Worm (Caenorhabditis elegans) whole organism, young adult: Measurements from ENCODE around the gene C38C5.1.

Source experiments
- T07F8.4 ChIP-seq: sonication (generic microtip); optimal IDR thresholded peaks from 2 replicates; lab custom pipeline; 2016; ENCODE audit warnings: mild to moderate bottlenecking, missing genetic modification characterization, moderate library complexity, missing compliant biosample characterization
- ZK185.1 ChIP-seq: sonication (generic microtip); optimal IDR thresholded peaks from 2 replicates; lab custom pipeline; 2016; ENCODE audit warnings: mild to moderate bottlenecking, missing genetic modification characterization, missing compliant biosample characterization; ENCODE audit not compliant: poor library complexity, severe bottlenecking
- ceh-100 ChIP-seq: fragments of 200-800 bp; sonication (Bioruptor generic); IDR thresholded peaks from 2 replicates; pipeline ENCODE4 v1.3.6; 2022; ENCODE audit warnings: missing genetic modification reagents, missing genetic modification characterization, missing compliant biosample characterization
- dox-1 ChIP-seq: fragments of 200-800 bp; sonication (Bioruptor generic); IDR thresholded peaks from 2 replicates; pipeline ENCODE4 v1.3.6; 2022; ENCODE audit warnings: missing genetic modification reagents, missing genetic modification characterization, missing compliant biosample characterization
- nhr-80 ChIP-seq: sonication (generic microtip); optimal IDR thresholded peaks from 2 replicates; lab custom pipeline; 2016; ENCODE audit warnings: missing genetic modification characterization, missing compliant biosample characterization
- rcor-1 ChIP-seq: fragments of 200-800 bp; sonication (Bioruptor generic); IDR thresholded peaks from 2 replicates; pipeline ENCODE4 v1.3.6; 2022; ENCODE audit warnings: missing genetic modification reagents, missing genetic modification characterization, missing compliant biosample characterization
- snpc-1.3 ChIP-seq: sonication (generic microtip); optimal IDR thresholded peaks from 2 replicates; lab custom pipeline; 2017; ENCODE audit warnings: missing genetic modification characterization, mild to moderate bottlenecking, missing compliant biosample characterization, antibody characterized with exemption, moderate library complexity, missing genotype, missing genetic modification reagents; ENCODE audit not compliant: insufficient read depth
- ztf-3 ChIP-seq: fragments of 200-800 bp; sonication (Bioruptor generic); optimal IDR thresholded peaks from 2 replicates; lab custom pipeline; 2018; ENCODE audit warnings: mild to moderate bottlenecking, missing genetic modification characterization, missing compliant biosample characterization

C38C5.1 gene

DNA sequence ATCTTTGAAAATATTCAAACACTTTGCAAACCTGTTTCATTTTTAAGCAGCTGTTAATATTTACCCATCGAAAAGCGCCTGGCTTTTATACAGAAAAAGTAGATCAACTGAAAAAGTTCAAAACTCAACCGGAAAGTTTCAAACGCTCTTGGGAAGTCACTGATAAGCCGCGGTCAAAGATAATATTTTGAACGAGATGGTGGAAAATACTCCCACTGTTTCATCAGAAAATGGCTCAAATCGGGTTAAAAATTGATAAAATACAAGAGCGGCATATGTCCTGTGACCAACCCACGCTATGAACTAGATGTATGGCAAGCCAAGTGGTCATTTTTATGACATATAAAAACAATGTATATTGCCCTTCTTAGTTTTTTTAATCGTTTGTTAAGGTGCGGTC lies 41.4 kb downstream of the C38C5.1 start, which contains the start of gene sulp-2:
Gene sulp-2 (minus strand): TSS at position 107 of the 400 bp plus-strand sequence.
- no peak for TF ChIP-seq ztf-3 (GFP tag; lab: Kevin White, UChicago)
- TF ChIP-seq dox-1 (GFP tag; lab: Robert Waterston, UW), result no peak
- TF ChIP-seq nhr-80, result peak; percentile 31

DNA sequence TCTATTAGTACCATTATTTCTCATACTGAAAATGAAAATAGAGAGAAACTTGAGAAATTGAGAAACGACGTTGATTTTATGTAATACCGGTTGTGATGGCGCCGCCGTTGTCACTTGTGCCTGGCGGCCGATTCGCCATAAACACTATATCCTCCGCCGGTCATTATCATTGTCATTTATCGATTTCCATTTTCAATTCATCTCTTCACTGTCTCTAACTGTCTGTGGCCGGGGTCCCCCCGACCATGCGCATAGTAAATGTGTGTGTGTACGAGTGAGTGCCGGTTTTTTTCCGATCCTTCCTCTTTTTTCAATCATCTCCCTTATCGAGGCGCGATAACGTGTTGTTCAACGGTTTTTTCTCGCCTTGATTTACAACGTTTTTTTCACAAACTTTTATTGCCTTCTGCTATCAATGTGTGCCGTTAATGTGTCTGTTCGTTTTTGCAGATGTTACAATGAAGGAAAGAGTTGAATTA lies 45.5 kb downstream of the C38C5.1 start, which contains the start of gene F14D12.1:
Gene F14D12.1 (plus strand): TSS at position 429 of the 479 bp plus-strand sequence.
- TF ChIP-seq rcor-1 (GFP tag; lab: Robert Waterston, UW), result no peak

DNA sequence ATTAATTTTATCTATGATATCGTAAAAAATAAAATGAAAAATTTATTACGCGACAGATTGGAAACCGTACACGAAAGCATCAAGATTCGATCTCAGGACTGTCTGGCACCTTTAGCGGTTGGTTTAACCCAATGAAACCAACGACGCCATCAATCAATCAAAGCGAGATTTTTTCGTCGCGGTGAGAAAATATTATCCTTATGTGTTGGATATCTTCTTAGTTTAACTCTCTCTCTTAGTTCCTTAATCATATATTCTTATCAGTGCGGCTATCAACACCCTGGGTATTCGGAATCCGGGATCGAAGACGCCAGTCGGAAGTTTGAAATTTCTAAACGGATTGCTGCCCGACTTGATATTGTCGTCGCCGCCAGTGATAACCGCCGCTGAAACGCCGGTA lies 47.2 kb downstream of the C38C5.1 start:
- no peak for TF ChIP-seq ceh-100
- no peak for TF ChIP-seq snpc-1.3 (tag; lab: Kevin White, UChicago)
- no peak for TF ChIP-seq T07F8.4 (tag; lab: Kevin White, UChicago)
- no peak for TF ChIP-seq ZK185.1 (tag; lab: Kevin White, UChicago)
